Fruit fly (Drosophila melanogaster): Measurements from ENCODE around the gene CG34288.

dm6 chr3R:22461673-22462585 lies 14.9 kb upstream of the CG34288 start, which contains the start of the genes Rpn7 and AP-2mu:
- TF ChIP-seq usp (GFP tag; optimal IDR thresholded peaks at IDR 0.05), result no peak
- TF ChIP-seq psq (GFP tag; optimal IDR thresholded peaks at IDR 0.05), result no peak
- TF ChIP-seq rgr (GFP tag; optimal IDR thresholded peaks at IDR 0.05), result no peak
- no peak for TF ChIP-seq Dfd (GFP tag; optimal IDR thresholded peaks at IDR 0.05)
- no peak for TF ChIP-seq Sp1 (GFP tag; optimal IDR thresholded peaks at IDR 0.05)
- no peak for TF ChIP-seq CrebA (GFP tag; optimal IDR thresholded peaks at IDR 0.05; ENCODE audit: borderline replicate concordance)
- no peak for TF ChIP-seq Hnf4 (GFP tag; optimal IDR thresholded peaks at IDR 0.05)
- TF ChIP-seq tai (GFP tag; optimal IDR thresholded peaks at IDR 0.05), result no peak
- peak; percentile 28 for TF ChIP-seq h (GFP tag; optimal IDR thresholded peaks at IDR 0.05)
- no peak for TF ChIP-seq Abd-B (GFP tag; optimal IDR thresholded peaks at IDR 0.05)
- no peak for TF ChIP-seq woc (GFP tag; optimal IDR thresholded peaks at IDR 0.05)
- peak in 1 of 2 experiments; percentile 34 for TF ChIP-seq foxo (GFP tag; optimal IDR thresholded peaks at IDR 0.05)
- TF ChIP-seq Myc (optimal IDR thresholded peaks at IDR 0.05), result no peak
